Fruit fly (Drosophila melanogaster) whole organism, pupa: ENCODE results near the gene smg.

Source experiments
- CG10348 ChIP-seq: fragments of 200-800 bp; sonication (Bioruptor generic); IDR thresholded peaks from 2 replicates; pipeline ENCODE4 v1.3.6; 2022; ENCODE audit warnings: missing biosample characterization, missing genetic modification characterization
- CG12605 ChIP-seq: fragments of 200-800 bp; sonication (Bioruptor generic); IDR thresholded peaks from 2 replicates; pipeline ENCODE4 v1.3.6; 2022; ENCODE audit warnings: missing biosample characterization, missing genetic modification characterization
- CG13204 ChIP-seq: fragments of 200-800 bp; sonication (Bioruptor generic); optimal IDR thresholded peaks from 2 replicates; lab custom pipeline; 2018; ENCODE audit warnings: missing biosample characterization, mild to moderate bottlenecking, missing genetic modification characterization, moderate library complexity
- CG14655 ChIP-seq: fragments of 200-800 bp; sonication (Bioruptor generic); optimal IDR thresholded peaks from 3 replicates; lab custom pipeline; 2017; ENCODE audit warnings: mild to moderate bottlenecking, missing biosample characterization, missing genetic modification reagents, missing genetic modification characterization
- CG15710 ChIP-seq: fragments of 200-800 bp; sonication (Bioruptor generic); optimal IDR thresholded peaks from 2 replicates; lab custom pipeline; 2018; ENCODE audit warnings: missing biosample characterization, mild to moderate bottlenecking, missing genetic modification characterization, moderate library complexity
- CG17806 ChIP-seq: fragments of 200-800 bp; sonication (Bioruptor generic); optimal IDR thresholded peaks from 2 replicates; lab custom pipeline; 2018; ENCODE audit warnings: missing biosample characterization, mild to moderate bottlenecking, missing genetic modification characterization, moderate library complexity
- CG32121 ChIP-seq: fragments of 200-800 bp; sonication (Bioruptor generic); IDR thresholded peaks from 2 replicates; pipeline ENCODE4 v1.3.6; 2022; ENCODE audit warnings: missing biosample characterization, missing genetic modification characterization
- CG34367 ChIP-seq: fragments of 200-800 bp; sonication (Bioruptor generic); optimal IDR thresholded peaks from 2 replicates; lab custom pipeline; 2018; ENCODE audit warnings: missing biosample characterization, mild to moderate bottlenecking, missing genetic modification characterization
- CG4496 ChIP-seq: fragments of 200-800 bp; sonication (Bioruptor generic); IDR thresholded peaks from 3 replicates; pipeline ENCODE4 v1.3.6; 2022; ENCODE audit warnings: missing biosample characterization, missing genetic modification characterization
- CG8159 ChIP-seq: fragments of 200-800 bp; sonication (Bioruptor generic); optimal IDR thresholded peaks from 3 replicates; lab custom pipeline; 2018; ENCODE audit warnings: missing biosample characterization, mild to moderate bottlenecking, missing genetic modification characterization, moderate library complexity
- CG8301 ChIP-seq: fragments of 200-800 bp; sonication (Bioruptor generic); optimal IDR thresholded peaks from 2 replicates; lab custom pipeline; 2018; ENCODE audit warnings: missing biosample characterization, mild to moderate bottlenecking, missing genetic modification characterization
- CG9948 ChIP-seq: fragments of 200-800 bp; sonication (Bioruptor generic); optimal IDR thresholded peaks from 2 replicates; lab custom pipeline; 2018; ENCODE audit warnings: missing biosample characterization, mild to moderate bottlenecking, missing genetic modification characterization, moderate library complexity
- D1 ChIP-seq: fragments of 200-800 bp; sonication (Bioruptor generic); optimal IDR thresholded peaks from 2 replicates; lab custom pipeline; 2018; ENCODE audit warnings: missing biosample characterization, mild to moderate bottlenecking, missing genetic modification characterization, moderate library complexity
- EcR ChIP-seq: fragments of 200-800 bp; sonication (Bioruptor generic); optimal IDR thresholded peaks from 3 replicates; lab custom pipeline; 2019; ENCODE audit warnings: missing biosample characterization, missing genetic modification characterization, mild to moderate bottlenecking, moderate library complexity, missing genetic modification reagents
- Ets98B ChIP-seq: fragments of 200-800 bp; sonication (Bioruptor generic); IDR thresholded peaks from 2 replicates; pipeline ENCODE4 v1.3.6; 2022; ENCODE audit warnings: missing biosample characterization, missing genetic modification characterization
- Pif1A ChIP-seq: fragments of 200-800 bp; sonication (Bioruptor generic); optimal IDR thresholded peaks from 3 replicates; lab custom pipeline; 2016; ENCODE audit warnings: missing biosample characterization, missing genetic modification characterization
- Pif1B ChIP-seq: fragments of 200-800 bp; sonication (Bioruptor generic); optimal IDR thresholded peaks from 3 replicates; lab custom pipeline; 2016; ENCODE audit warnings: missing biosample characterization, missing genetic modification characterization
- Snoo ChIP-seq: fragments of 200-800 bp; sonication (Bioruptor generic); optimal IDR thresholded peaks from 3 replicates; lab custom pipeline; 2017; ENCODE audit warnings: missing biosample characterization, mild to moderate bottlenecking, missing genetic modification characterization, inconsistent platforms
- fd96Ca ChIP-seq: fragments of 200-800 bp; sonication (Bioruptor generic); IDR thresholded peaks from 3 replicates; pipeline ENCODE4 v1.3.6; 2022; ENCODE audit warnings: missing biosample characterization, missing genetic modification characterization
- gl ChIP-seq: fragments of 200-800 bp; sonication (Bioruptor generic); optimal IDR thresholded peaks from 2 replicates; lab custom pipeline; 2018; ENCODE audit warnings: missing biosample characterization, mild to moderate bottlenecking, missing genetic modification characterization
- rn ChIP-seq: fragments of 200-800 bp; sonication (Bioruptor generic); IDR thresholded peaks from 2 replicates; pipeline ENCODE4 v1.3.6; 2022; ENCODE audit warnings: missing biosample characterization, missing genetic modification characterization

smg gene

dm6 chr3L:9017414-9017813 lies 19.6 kb upstream of the smg start:
- TF ChIP-seq CG12605 (GFP tag; lab: Robert Waterston, UW), result no peak
- TF ChIP-seq CG14655 (GFP tag; lab: Kevin White, UChicago), result no peak
- no peak for TF ChIP-seq gl (tag; lab: Kevin White, UChicago)
- no peak for TF ChIP-seq Pif1A (GFP tag; lab: Kevin White, UChicago)
- no peak for TF ChIP-seq CG8301 (tag; lab: Kevin White, UChicago)
- TF ChIP-seq CG15710 (tag; lab: Kevin White, UChicago), result no peak
- no peak for TF ChIP-seq CG13204 (GFP tag; lab: Kevin White, UChicago)
- TF ChIP-seq CG34367 (tag; lab: Kevin White, UChicago), result no peak
- no peak for TF ChIP-seq CG17806 (tag; lab: Kevin White, UChicago)
- TF ChIP-seq CG8159 (tag; lab: Kevin White, UChicago), result no peak
- TF ChIP-seq Ets98B, result no peak
- TF ChIP-seq fd96Ca (GFP tag; lab: Robert Waterston, UW), result no peak
- no peak for TF ChIP-seq D1 (tag; lab: Kevin White, UChicago)
- TF ChIP-seq Pif1B, result no peak
- TF ChIP-seq EcR (GFP tag; lab: Kevin White, UChicago), result no peak
- TF ChIP-seq CG10348 (GFP tag; lab: Robert Waterston, UW), result no peak
- no peak for TF ChIP-seq CG9948

- no peak for TF ChIP-seq CG4496
- no peak for TF ChIP-seq Ets98B
- no peak for TF ChIP-seq CG32121 (GFP tag; lab: Robert Waterston, UW)
- no peak for TF ChIP-seq Pif1A (GFP tag; lab: Kevin White, UChicago)
- TF ChIP-seq CG13204 (GFP tag; lab: Kevin White, UChicago), result no peak
- TF ChIP-seq EcR (GFP tag; lab: Kevin White, UChicago), result no peak
- TF ChIP-seq CG34367 (tag; lab: Kevin White, UChicago), result no peak
- TF ChIP-seq CG12605 (GFP tag; lab: Robert Waterston, UW), result no peak
- no peak for TF ChIP-seq CG15710 (tag; lab: Kevin White, UChicago)
- TF ChIP-seq fd96Ca (GFP tag; lab: Robert Waterston, UW), result no peak
- TF ChIP-seq Pif1B, result no peak
Measured at dm6 chr3L:9013745-9014144, 16.0 kb upstream of the smg start.

DNA sequence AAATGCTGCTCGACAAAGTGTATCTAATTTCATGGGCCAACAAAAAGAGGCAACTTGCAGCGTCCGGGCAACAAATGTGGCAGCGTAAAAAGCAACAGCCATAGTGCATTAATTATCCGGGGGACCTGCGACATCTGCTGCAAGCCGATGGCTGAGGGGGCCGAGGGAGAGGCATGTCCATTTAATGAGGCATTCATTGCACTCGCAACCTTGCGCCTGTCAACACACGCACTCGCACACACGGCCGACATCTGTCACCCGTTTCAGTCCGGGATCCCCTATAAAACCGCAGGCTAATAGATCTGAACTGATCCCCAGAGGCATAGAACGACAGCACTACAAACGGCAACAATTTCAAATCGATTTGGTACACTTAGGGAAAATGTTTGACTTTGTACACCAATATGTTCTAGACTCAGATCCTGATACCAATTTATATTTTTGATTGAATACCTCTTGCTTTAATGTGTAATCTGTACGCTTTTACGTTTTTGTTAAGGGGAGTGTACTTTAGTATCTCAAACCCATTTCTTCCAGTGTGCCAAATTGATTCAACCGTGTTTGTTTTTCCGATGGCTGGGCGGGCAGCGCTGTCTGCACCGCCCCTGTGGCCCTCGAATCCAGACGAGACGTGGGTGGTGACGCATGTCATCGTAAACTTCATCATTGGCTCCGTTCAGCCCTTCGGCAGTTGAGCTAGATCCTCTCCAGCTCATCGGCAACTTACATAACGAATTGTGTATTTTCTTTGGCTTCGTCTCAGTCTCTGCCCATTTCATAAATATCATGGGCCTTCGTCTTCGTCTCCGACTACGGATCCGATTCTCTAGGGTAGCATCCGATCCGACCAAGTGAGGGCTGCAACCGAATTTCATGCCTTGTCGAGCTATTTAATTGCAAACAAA lies 13.9 kb upstream of the smg start:
- TF ChIP-seq D1 (tag; lab: Kevin White, UChicago) (no peak), Ets98B (no peak), CG8159 (tag; lab: Kevin White, UChicago) (peak; percentile 37), CG14655 (GFP tag; lab: Kevin White, UChicago) (no peak), CG15710 (tag; lab: Kevin White, UChicago) (peak; percentile 1)

dm6 chr3L:9009738-9010137 lies 11.9 kb upstream of the smg start, which contains the start of gene CG5194:
Gene CG5194, minus strand, starts transcription at chr3L:9009838.
- TF ChIP-seq fd96Ca (GFP tag; lab: Robert Waterston, UW) (no peak), Ets98B (no peak), rn (GFP tag; lab: Robert Waterston, UW) (no peak), Pif1B (no peak), CG34367 (tag; lab: Kevin White, UChicago) (no peak), CG13204 (GFP tag; lab: Kevin White, UChicago) (no peak), CG10348 (GFP tag; lab: Robert Waterston, UW) (no peak), D1 (tag; lab: Kevin White, UChicago) (no peak), CG32121 (GFP tag; lab: Robert Waterston, UW) (no peak), CG8159 (tag; lab: Kevin White, UChicago) (no peak), CG17806 (tag; lab: Kevin White, UChicago) (no peak), CG12605 (GFP tag; lab: Robert Waterston, UW) (no peak), CG14655 (GFP tag; lab: Kevin White, UChicago) (no peak), Pif1A (GFP tag; lab: Kevin White, UChicago) (no peak), gl (tag; lab: Kevin White, UChicago) (no peak), CG8301 (tag; lab: Kevin White, UChicago) (no peak)

DNA sequence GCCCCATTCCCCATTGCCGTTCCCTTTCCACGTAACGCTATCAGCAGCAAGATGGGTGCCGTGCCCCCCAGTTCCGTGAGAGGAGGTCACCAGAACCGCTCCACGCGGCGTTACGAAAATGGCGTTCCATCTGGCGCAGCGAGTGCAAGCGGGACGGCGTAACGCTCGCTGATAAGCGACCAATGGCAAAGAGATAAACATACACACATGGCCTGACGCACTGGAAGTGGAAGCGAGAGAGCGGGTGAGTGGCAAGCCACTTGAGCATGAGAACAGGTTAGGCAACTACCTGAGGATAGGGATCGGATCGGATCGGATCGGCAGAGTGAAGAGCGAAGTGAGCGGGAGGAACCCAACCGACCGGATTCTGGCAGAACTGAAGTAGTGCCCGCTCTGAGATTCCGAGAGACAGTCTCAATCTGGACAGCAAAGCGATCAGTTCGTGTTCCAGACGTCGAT lies 7.0 kb upstream of the smg start, which contains the start of gene Doc3:
Doc3 (plus strand) TSS at position 409 of the 459 bp plus-strand sequence.
- TF ChIP-seq CG10348 (GFP tag; lab: Robert Waterston, UW) (no peak), CG17806 (tag; lab: Kevin White, UChicago) (no peak), gl (tag; lab: Kevin White, UChicago) (peak; percentile 6), Ets98B (0 out of 2 replicates have a peak, but pooled peaks have one; percentile 22), CG9948 (no peak), Pif1B (no peak), CG8301 (tag; lab: Kevin White, UChicago) (no peak), rn (GFP tag; lab: Robert Waterston, UW) (no peak), D1 (tag; lab: Kevin White, UChicago) (no peak), CG32121 (GFP tag; lab: Robert Waterston, UW) (no peak), CG4496 (0 out of 3 replicates have a peak, but pooled peaks have one; percentile 25), fd96Ca (GFP tag; lab: Robert Waterston, UW) (no peak), CG14655 (GFP tag; lab: Kevin White, UChicago) (no peak), EcR (GFP tag; lab: Kevin White, UChicago) (peak; percentile 70), CG13204 (GFP tag; lab: Kevin White, UChicago) (peak; percentile 38), Snoo (tag; lab: Kevin White, UChicago) (no peak)
